Fruit fly (Drosophila melanogaster) whole organism, embryonic: ENCODE data around the gene snz.

Source experiments
- Atf6 ChIP-seq: fragments of 200-800 bp; sonication (Bioruptor generic); IDR thresholded peaks from 2 replicates; pipeline ENCODE4 v1.3.6; 2022; ENCODE audit warnings: missing biosample characterization, missing genetic modification characterization
- CG10543 ChIP-seq: fragments of 200-800 bp; sonication (Bioruptor generic); optimal IDR thresholded peaks from 3 replicates; lab custom pipeline; 2017; ENCODE audit warnings: missing biosample characterization, mild to moderate bottlenecking, missing genetic modification characterization, moderate library complexity
- CG11695 ChIP-seq: fragments of 200-800 bp; sonication (Bioruptor generic); IDR thresholded peaks from 3 replicates; pipeline ENCODE4 v1.3.6; 2022; ENCODE audit warnings: missing biosample characterization, missing genetic modification characterization
- CG12236 ChIP-seq: fragments of 200-800 bp; sonication (Bioruptor generic); optimal IDR thresholded peaks from 2 replicates; lab custom pipeline; 2016; ENCODE audit warnings: missing biosample characterization, missing genetic modification characterization
- CG13123 ChIP-seq: fragments of 200-800 bp; sonication (Bioruptor generic); optimal IDR thresholded peaks from 2 replicates; lab custom pipeline; 2016; ENCODE audit warnings: missing biosample characterization, missing genetic modification characterization
- CG13894 ChIP-seq: fragments of 200-800 bp; sonication (Bioruptor generic); optimal IDR thresholded peaks from 3 replicates; lab custom pipeline; 2018; ENCODE audit warnings: missing biosample characterization, mild to moderate bottlenecking, missing genetic modification characterization, moderate library complexity
- CG14050 ChIP-seq: fragments of 200-800 bp; sonication (Bioruptor generic); IDR thresholded peaks from 3 replicates; pipeline ENCODE4 v1.3.6; 2022; ENCODE audit warnings: missing biosample characterization, missing genetic modification characterization
- CG15479 ChIP-seq: fragments of 200-800 bp; sonication (Bioruptor generic); optimal IDR thresholded peaks from 3 replicates; lab custom pipeline; 2019; ENCODE audit warnings: missing biosample characterization, mild to moderate bottlenecking, missing genetic modification characterization, moderate library complexity
- CG15601 ChIP-seq: fragments of 200-800 bp; sonication (Bioruptor generic); optimal IDR thresholded peaks from 3 replicates; lab custom pipeline; 2019; ENCODE audit warnings: missing biosample characterization, mild to moderate bottlenecking, missing genetic modification characterization, moderate library complexity
- CG17361 ChIP-seq: fragments of 200-800 bp; sonication (Bioruptor generic); IDR thresholded peaks from 3 replicates; pipeline ENCODE4 v1.3.6; 2022; ENCODE audit warnings: missing biosample characterization, missing genetic modification characterization
- CG17912 ChIP-seq: fragments of 200-800 bp; sonication (Bioruptor generic); optimal IDR thresholded peaks from 2 replicates; lab custom pipeline; 2018; ENCODE audit warnings: missing biosample characterization, mild to moderate bottlenecking, missing genetic modification characterization
- CG30020 ChIP-seq: fragments of 200-800 bp; optimal IDR thresholded peaks from 2 replicates; lab custom pipeline; 2019; ENCODE audit warnings: missing biosample characterization, mild to moderate bottlenecking, missing genetic modification characterization, moderate library complexity
- CG31365 ChIP-seq: fragments of 200-800 bp; sonication (Bioruptor generic); optimal IDR thresholded peaks from 2 replicates; lab custom pipeline; 2018; ENCODE audit warnings: missing biosample characterization, mild to moderate bottlenecking, missing genetic modification characterization
- CG31441 ChIP-seq: fragments of 200-800 bp; sonication (Bioruptor generic); IDR thresholded peaks from 2 replicates; pipeline ENCODE4 v1.3.6; 2022; ENCODE audit warnings: missing biosample characterization, missing genetic modification characterization
- CG3995 ChIP-seq: fragments of 200-800 bp; sonication (Bioruptor generic); optimal IDR thresholded peaks from 3 replicates; lab custom pipeline; 2016; ENCODE audit warnings: missing biosample characterization, missing genetic modification characterization
- CG4360 ChIP-seq: fragments of 200-800 bp; sonication (Bioruptor generic); IDR thresholded peaks from 2 replicates; pipeline ENCODE4 v1.3.6; 2022; ENCODE audit warnings: missing biosample characterization, missing genetic modification characterization
- CG4404 ChIP-seq: fragments of 200-800 bp; sonication (Bioruptor generic); IDR thresholded peaks from 2 replicates; pipeline ENCODE4 v1.3.6; 2022; ENCODE audit warnings: missing biosample characterization, missing genetic modification characterization
- CG4424 ChIP-seq: fragments of 200-800 bp; sonication (Bioruptor generic); optimal IDR thresholded peaks from 3 replicates; lab custom pipeline; 2016; ENCODE audit warnings: missing biosample characterization, missing genetic modification characterization
- CG6175 ChIP-seq: fragments of 200-800 bp; sonication (Bioruptor generic); IDR thresholded peaks from 3 replicates; pipeline ENCODE4 v1.3.6; 2022; ENCODE audit warnings: missing biosample characterization, missing genetic modification characterization
- CG6854 ChIP-seq: fragments of 200-800 bp; sonication (Bioruptor generic); optimal IDR thresholded peaks from 3 replicates; lab custom pipeline; 2017; ENCODE audit warnings: missing biosample characterization, mild to moderate bottlenecking, missing genetic modification characterization
- CG7271 ChIP-seq: fragments of 200-800 bp; sonication (Bioruptor generic); optimal IDR thresholded peaks from 2 replicates; lab custom pipeline; 2018; ENCODE audit warnings: missing biosample characterization, mild to moderate bottlenecking, missing genetic modification characterization, moderate library complexity
- CG8089 ChIP-seq: fragments of 200-800 bp; sonication (Bioruptor generic); optimal IDR thresholded peaks from 3 replicates; lab custom pipeline; 2016; ENCODE audit warnings: missing biosample characterization, missing genetic modification characterization
- CG9932 ChIP-seq: fragments of 200-800 bp; sonication (Bioruptor generic); IDR thresholded peaks from 2 replicates; pipeline ENCODE4 v1.3.6; 2022; ENCODE audit warnings: missing biosample characterization, missing genetic modification characterization
- Dad ChIP-seq: fragments of 200-800 bp; sonication (Bioruptor generic); optimal IDR thresholded peaks from 3 replicates; lab custom pipeline; 2016; ENCODE audit warnings: missing biosample characterization, missing genetic modification characterization
- Elba2 ChIP-seq: fragments of 200-800 bp; sonication (Bioruptor generic); optimal IDR thresholded peaks from 3 replicates; lab custom pipeline; 2016; ENCODE audit warnings: missing biosample characterization, missing genetic modification characterization
- H2.0 ChIP-seq: fragments of 200-800 bp; sonication (Bioruptor generic); IDR thresholded peaks from 2 replicates; pipeline ENCODE4 v1.3.6; 2022; ENCODE audit warnings: missing biosample characterization, missing genetic modification characterization
- HLHmδ ChIP-seq: fragments of 200-800 bp; sonication (Bioruptor generic); optimal IDR thresholded peaks from 2 replicates; lab custom pipeline; 2018; ENCODE audit warnings: missing biosample characterization, mild to moderate bottlenecking, missing genetic modification characterization, moderate library complexity
- HmgD ChIP-seq: fragments of 200-800 bp; sonication (Bioruptor generic); optimal IDR thresholded peaks from 3 replicates; lab custom pipeline; 2016; ENCODE audit warnings: missing biosample characterization, missing genetic modification characterization
- Hr39 ChIP-seq: fragments of >200 bp; optimal IDR thresholded peaks from 2 replicates; lab custom pipeline; 2017
- Lim3 ChIP-seq: fragments of 200-800 bp; sonication (Bioruptor generic); IDR thresholded peaks from 2 replicates; pipeline ENCODE4 v1.3.6; 2022; ENCODE audit warnings: missing biosample characterization, missing genetic modification characterization
- Oaz ChIP-seq: fragments of 200-800 bp; sonication (Bioruptor generic); IDR thresholded peaks from 2 replicates; pipeline ENCODE4 v1.3.6; 2022; ENCODE audit warnings: missing biosample characterization, missing genetic modification characterization
- Ptx1 ChIP-seq: fragments of 200-800 bp; sonication (Bioruptor generic); IDR thresholded peaks from 2 replicates; pipeline ENCODE4 v1.3.6; 2022; ENCODE audit warnings: missing biosample characterization, missing genetic modification characterization
- Xbp1 ChIP-seq: fragments of 200-800 bp; sonication (Bioruptor generic); optimal IDR thresholded peaks from 3 replicates; lab custom pipeline; 2016; ENCODE audit warnings: missing biosample characterization, mild to moderate bottlenecking, missing genetic modification characterization
- btn ChIP-seq: fragments of 200-800 bp; sonication (Bioruptor generic); optimal IDR thresholded peaks from 2 replicates; lab custom pipeline; 2016; ENCODE audit warnings: missing biosample characterization, missing genetic modification characterization
- chinmo ChIP-seq: fragments of 200-800 bp; sonication (Bioruptor generic); IDR thresholded peaks from 4 replicates; pipeline ENCODE4 v1.3.6; 2022; ENCODE audit warnings: missing biosample characterization, missing genetic modification characterization; ENCODE audit not compliant: partially characterized antibody
- crc ChIP-seq: fragments of 200-800 bp; sonication (Bioruptor generic); optimal IDR thresholded peaks from 2 replicates; lab custom pipeline; 2016; ENCODE audit warnings: missing biosample characterization, missing genetic modification characterization
- dm ChIP-seq: fragments of 200-800 bp; sonication (Bioruptor generic); optimal IDR thresholded peaks from 3 replicates; lab custom pipeline; 2016; ENCODE audit warnings: missing biosample characterization, missing genetic modification characterization
- dysf ChIP-seq: fragments of 200-800 bp; sonication (Bioruptor generic); IDR thresholded peaks from 3 replicates; pipeline ENCODE4 v1.3.6; 2022; ENCODE audit warnings: missing biosample characterization, missing genetic modification characterization
- ftz-f1 ChIP-seq: fragments of 200-800 bp; sonication (Bioruptor generic); optimal IDR thresholded peaks from 2 replicates; lab custom pipeline; 2016; ENCODE audit warnings: missing biosample characterization, missing genetic modification characterization
- hth ChIP-seq: fragments of >200 bp; optimal IDR thresholded peaks from 2 replicates; lab custom pipeline; 2017; ENCODE audit warnings: inconsistent platforms
- kay ChIP-seq: fragments of 200-800 bp; sonication (Bioruptor generic); optimal IDR thresholded peaks from 2 replicates; lab custom pipeline; 2016; ENCODE audit warnings: missing biosample characterization, missing genetic modification characterization
- knrl ChIP-seq: fragments of 200-800 bp; sonication (Bioruptor generic); IDR thresholded peaks from 3 replicates; pipeline ENCODE4 v1.3.6; 2022; ENCODE audit warnings: missing biosample characterization, missing genetic modification characterization; ENCODE audit not compliant: partially characterized antibody
- lab ChIP-seq: fragments of 200-800 bp; sonication (Bioruptor generic); optimal IDR thresholded peaks from 3 replicates; lab custom pipeline; 2017; ENCODE audit warnings: missing biosample characterization, missing genetic modification characterization, mild to moderate bottlenecking, moderate library complexity, missing genetic modification reagents
- mld ChIP-seq: fragments of 200-800 bp; sonication (Bioruptor generic); IDR thresholded peaks from 3 replicates; pipeline ENCODE4 v1.3.6; 2022; ENCODE audit warnings: missing biosample characterization, missing genetic modification characterization; ENCODE audit not compliant: partially characterized antibody
- onecut ChIP-seq: fragments of 200-800 bp; sonication (Bioruptor generic); IDR thresholded peaks from 2 replicates; pipeline ENCODE4 v1.3.6; 2022; ENCODE audit warnings: missing biosample characterization, missing genetic modification characterization
- shn ChIP-seq: fragments of 200-800 bp; sonication (Bioruptor generic); optimal IDR thresholded peaks from 3 replicates; lab custom pipeline; 2016; ENCODE audit warnings: missing biosample characterization, missing genetic modification characterization
- slou ChIP-seq: fragments of 200-800 bp; sonication (Bioruptor generic); optimal IDR thresholded peaks from 3 replicates; lab custom pipeline; 2016; ENCODE audit warnings: missing biosample characterization, missing genetic modification characterization
- so ChIP-seq: fragments of 200-800 bp; sonication (Bioruptor generic); IDR thresholded peaks from 3 replicates; pipeline ENCODE4 v1.3.6; 2022; ENCODE audit warnings: missing biosample characterization, missing genetic modification characterization
- tx ChIP-seq: fragments of 200-800 bp; sonication (Bioruptor generic); optimal IDR thresholded peaks from 2 replicates; lab custom pipeline; 2016; ENCODE audit warnings: missing biosample characterization, missing genetic modification characterization
- vfl ChIP-seq: fragments of 200-800 bp; sonication (Bioruptor generic); optimal IDR thresholded peaks from 2 replicates; lab custom pipeline; 2016; ENCODE audit warnings: missing biosample characterization, missing genetic modification characterization
- wek ChIP-seq: fragments of 200-800 bp; sonication (Bioruptor generic); optimal IDR thresholded peaks from 3 replicates; lab custom pipeline; 2018; ENCODE audit warnings: missing biosample characterization, mild to moderate bottlenecking, missing genetic modification characterization, moderate library complexity

The snz gene

DNA sequence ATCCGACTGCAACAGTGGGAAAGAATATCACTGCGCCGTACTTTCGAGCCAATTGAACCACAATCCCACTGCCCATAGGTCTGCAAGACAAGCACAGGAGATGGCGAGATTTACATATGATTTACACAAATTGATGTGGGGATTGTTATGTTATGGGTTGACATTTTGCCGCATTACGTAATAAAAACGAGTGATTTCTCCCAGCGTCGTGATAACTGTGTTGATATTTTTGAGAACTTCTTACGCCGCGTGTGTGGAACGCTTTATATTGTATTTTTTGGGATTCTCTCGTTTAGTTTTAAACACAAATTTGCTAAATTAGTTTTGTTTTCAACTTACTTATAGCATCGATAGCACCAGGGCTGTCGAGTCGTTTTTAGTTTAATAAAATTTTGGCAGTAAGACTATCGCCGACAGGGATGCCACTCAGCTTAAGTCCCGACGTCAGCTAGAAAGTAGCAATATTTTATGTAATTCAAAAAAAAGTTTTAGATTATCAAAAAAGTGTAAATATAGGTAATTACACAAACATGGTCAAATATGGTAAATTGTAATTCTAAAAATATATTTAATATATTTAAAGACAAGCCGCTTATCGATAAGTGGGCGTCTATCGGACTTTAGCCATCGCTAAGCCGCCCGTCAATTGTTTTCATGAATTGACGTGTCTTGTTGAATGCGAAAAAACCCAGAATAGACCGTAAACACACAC is 18.3 kb upstream of the snz start, which contains the start of the genes CG45089, ND-MNLL and p115 (continued):
- TF ChIP-seq CG8089 (GFP tag; lab: Kevin White, UChicago) (no peak), Atf6 (GFP tag; lab: Robert Waterston, UW) (no peak), shn (GFP tag; lab: Kevin White, UChicago) (peak; percentile 14), CG12236 (no peak), H2.0 (GFP tag; lab: Robert Waterston, UW) (0 out of 2 replicates have a peak, but pooled peaks have one; percentile 14), Lim3 (no peak), CG9932 (peak; percentile 84), ftz-f1 (GFP tag; lab: Kevin White, UChicago) (no peak), CG14050 (GFP tag; lab: Robert Waterston, UW) (no peak), CG4404 (GFP tag; lab: Robert Waterston, UW) (0 out of 2 replicates have a peak, but pooled peaks have one; percentile 28), Oaz (peak; percentile 26; the same call in 1 of the 2 replicates), CG31441 (GFP tag; lab: Robert Waterston, UW) (peak; percentile 64), onecut (GFP tag; lab: Robert Waterston, UW) (0 out of 2 replicates have a peak, but pooled peaks have one; percentile 6), CG15601 (tag; lab: Kevin White, UChicago) (peak; percentile 63), CG4424 (GFP tag; lab: Kevin White, UChicago) (peak; percentile 62), knrl (GFP tag; lab: Robert Waterston, UW) (peak; percentile 69), CG13894 (tag; lab: Kevin White, UChicago) (peak; percentile 72), CG11695 (0 out of 3 replicates have a peak, but pooled peaks have one; percentile 9), CG31365 (tag; lab: Kevin White, UChicago) (no peak), CG15479 (GFP tag; lab: Kevin White, UChicago) (no peak), dysf (GFP tag; lab: Robert Waterston, UW) (peak; percentile 50; the same call in 1 of the 3 replicates), lab (GFP tag; lab: Kevin White, UChicago) (peak; percentile 65), Ptx1 (GFP tag; lab: Robert Waterston, UW) (peak; percentile 68), CG7271 (tag; lab: Kevin White, UChicago) (no peak), CG6175 (GFP tag; lab: Robert Waterston, UW) (no peak), so (no peak), HLHmδ (GFP tag; lab: Kevin White, UChicago) (no peak), CG13123 (GFP tag; lab: Kevin White, UChicago) (no peak), kay (GFP tag; lab: Kevin White, UChicago) (peak; percentile 46), CG3995 (GFP tag; lab: Kevin White, UChicago) (peak; percentile 86), Dad (GFP tag; lab: Kevin White, UChicago) (peak; percentile 4), Hr39 (lab: Kevin White, UChicago) (no peak), mld (GFP tag; lab: Robert Waterston, UW) (no peak), Xbp1 (GFP tag; lab: Kevin White, UChicago) (peak; percentile 80), vfl (GFP tag; lab: Kevin White, UChicago) (peak; percentile 45), CG30020 (tag; lab: Kevin White, UChicago) (peak; percentile 67), btn (GFP tag; lab: Kevin White, UChicago) (no peak), CG4360 (GFP tag; lab: Robert Waterston, UW) (no peak), chinmo (GFP tag; lab: Robert Waterston, UW) (no peak), CG10543 (GFP tag; lab: Kevin White, UChicago) (peak; percentile 50), tx (GFP tag; lab: Kevin White, UChicago) (no peak), wek (no peak), CG17361 (GFP tag; lab: Robert Waterston, UW) (peak; percentile 61), hth (no peak), dm (GFP tag; lab: Kevin White, UChicago) (peak; percentile 14), CG17912 (GFP tag; lab: Kevin White, UChicago) (no peak), Elba2 (GFP tag; lab: Kevin White, UChicago) (peak; percentile 67), crc (no peak), CG6854 (GFP tag; lab: Kevin White, UChicago) (no peak), slou (GFP tag; lab: Kevin White, UChicago) (peak; percentile 26), HmgD (GFP tag; lab: Kevin White, UChicago) (no peak)
